Fruit fly (Drosophila melanogaster) whole organism, embryonic: ENCODE results near the gene cort.

ENCODE experiments used
- Bteb2 ChIP-seq: fragments of 200-800 bp; sonication (Bioruptor generic); optimal IDR thresholded peaks from 2 replicates; lab custom pipeline; 2016; ENCODE audit warnings: missing biosample characterization, missing genetic modification characterization
- CG1024 ChIP-seq: fragments of 200-800 bp; sonication (Bioruptor generic); IDR thresholded peaks from 2 replicates; pipeline ENCODE4 v1.3.6; 2022; ENCODE audit warnings: missing biosample characterization, missing genetic modification characterization
- CG10979 ChIP-seq: fragments of 200-800 bp; sonication (Bioruptor generic); optimal IDR thresholded peaks from 2 replicates; lab custom pipeline; 2018; ENCODE audit warnings: missing biosample characterization, mild to moderate bottlenecking, missing genetic modification characterization, moderate library complexity
- CG12236 ChIP-seq: fragments of 200-800 bp; sonication (Bioruptor generic); optimal IDR thresholded peaks from 2 replicates; lab custom pipeline; 2016; ENCODE audit warnings: missing biosample characterization, missing genetic modification characterization
- CG14441 ChIP-seq: fragments of 200-800 bp; sonication (Bioruptor generic); IDR thresholded peaks from 2 replicates; pipeline ENCODE4 v1.3.6; 2022; ENCODE audit warnings: missing biosample characterization, missing genetic modification characterization
- CG15073 ChIP-seq: fragments of 200-800 bp; sonication (Bioruptor generic); optimal IDR thresholded peaks from 2 replicates; lab custom pipeline; 2016; ENCODE audit warnings: missing biosample characterization, missing genetic modification characterization
- CG15269 ChIP-seq: fragments of 200-800 bp; sonication (Bioruptor generic); optimal IDR thresholded peaks from 2 replicates; lab custom pipeline; 2018; ENCODE audit warnings: missing biosample characterization, mild to moderate bottlenecking, missing genetic modification characterization, moderate library complexity
- CG16813 ChIP-seq: fragments of 200-800 bp; sonication (Bioruptor generic); IDR thresholded peaks from 3 replicates; pipeline ENCODE4 v1.3.6; 2022; ENCODE audit warnings: missing biosample characterization, missing genetic modification characterization; ENCODE audit not compliant: partially characterized antibody
- CG18476 ChIP-seq: fragments of 200-800 bp; sonication (Bioruptor generic); optimal IDR thresholded peaks from 2 replicates; lab custom pipeline; 2016; ENCODE audit warnings: missing biosample characterization, mild to moderate bottlenecking, missing genetic modification characterization
- CG2116 ChIP-seq: fragments of 200-800 bp; sonication (Bioruptor generic); optimal IDR thresholded peaks from 3 replicates; lab custom pipeline; 2018; ENCODE audit warnings: missing biosample characterization, mild to moderate bottlenecking, missing genetic modification characterization
- CG2875 ChIP-seq: fragments of 200-800 bp; sonication (Bioruptor generic); optimal IDR thresholded peaks from 2 replicates; lab custom pipeline; 2017; ENCODE audit warnings: missing biosample characterization, mild to moderate bottlenecking, missing genetic modification characterization, missing genetic modification reagents
- CG2889 ChIP-seq: fragments of 200-800 bp; sonication (Bioruptor generic); IDR thresholded peaks from 3 replicates; pipeline ENCODE4 v1.3.6; 2022; ENCODE audit warnings: missing biosample characterization, missing genetic modification characterization
- CG3281 ChIP-seq: fragments of 200-800 bp; sonication (Bioruptor generic); optimal IDR thresholded peaks from 3 replicates; lab custom pipeline; 2017; ENCODE audit warnings: missing biosample characterization, mild to moderate bottlenecking, missing genetic modification characterization
- CG4360 ChIP-seq: fragments of 200-800 bp; sonication (Bioruptor generic); IDR thresholded peaks from 2 replicates; pipeline ENCODE4 v1.3.6; 2022; ENCODE audit warnings: missing biosample characterization, missing genetic modification characterization
- CG4707 ChIP-seq: fragments of 200-800 bp; sonication (Bioruptor generic); optimal IDR thresholded peaks from 2 replicates; lab custom pipeline; 2018; ENCODE audit warnings: missing biosample characterization, mild to moderate bottlenecking, missing genetic modification characterization, moderate library complexity
- CG6689 ChIP-seq: fragments of 200-800 bp; sonication (Bioruptor generic); IDR thresholded peaks from 2 replicates; pipeline ENCODE4 v1.3.6; 2022; ENCODE audit warnings: missing biosample characterization, missing genetic modification characterization
- CG6854 ChIP-seq: fragments of 200-800 bp; sonication (Bioruptor generic); optimal IDR thresholded peaks from 3 replicates; lab custom pipeline; 2017; ENCODE audit warnings: missing biosample characterization, mild to moderate bottlenecking, missing genetic modification characterization
- CG7271 ChIP-seq: fragments of 200-800 bp; sonication (Bioruptor generic); optimal IDR thresholded peaks from 2 replicates; lab custom pipeline; 2018; ENCODE audit warnings: missing biosample characterization, mild to moderate bottlenecking, missing genetic modification characterization, moderate library complexity
- CG7963 ChIP-seq: fragments of 200-800 bp; sonication (Bioruptor generic); IDR thresholded peaks from 3 replicates; pipeline ENCODE4 v1.3.6; 2022; ENCODE audit warnings: missing biosample characterization, missing genetic modification characterization; ENCODE audit not compliant: partially characterized antibody
- CG8089 ChIP-seq: fragments of 200-800 bp; sonication (Bioruptor generic); optimal IDR thresholded peaks from 3 replicates; lab custom pipeline; 2016; ENCODE audit warnings: missing biosample characterization, missing genetic modification characterization
- CG8290 ChIP-seq, 3 experiments: fragments of 200-800 bp; sonication (Bioruptor generic); optimal IDR thresholded peaks; 2 replicates each; lab custom pipeline; 2016 to 2019; ENCODE audit warnings: missing biosample characterization in 3 of 3, missing genetic modification characterization in 3 of 3, mild to moderate bottlenecking in 2 of 3, moderate library complexity in 1 of 3
- CG9437 ChIP-seq: fragments of 200-800 bp; sonication (Bioruptor generic); optimal IDR thresholded peaks from 2 replicates; lab custom pipeline; 2018; ENCODE audit warnings: missing biosample characterization, mild to moderate bottlenecking, missing genetic modification characterization
- CG9727 ChIP-seq: fragments of 200-800 bp; sonication (Bioruptor generic); optimal IDR thresholded peaks from 3 replicates; lab custom pipeline; 2017; ENCODE audit warnings: missing biosample characterization, mild to moderate bottlenecking, missing genetic modification characterization
- Chrac-16 ChIP-seq: fragments of 200-800 bp; sonication (Bioruptor generic); optimal IDR thresholded peaks from 3 replicates; lab custom pipeline; 2016; ENCODE audit warnings: missing biosample characterization, missing genetic modification characterization
- D19A ChIP-seq: fragments of 200-800 bp; optimal IDR thresholded peaks from 3 replicates; lab custom pipeline; 2019; ENCODE audit warnings: missing biosample characterization, mild to moderate bottlenecking, missing genetic modification characterization, moderate library complexity
- Dip2 ChIP-seq: fragments of 200-800 bp; sonication (Bioruptor generic); IDR thresholded peaks from 2 replicates; pipeline ENCODE4 v1.3.6; 2022; ENCODE audit warnings: missing biosample characterization, missing genetic modification characterization
- Doc2 ChIP-seq: fragments of 200-800 bp; sonication (Bioruptor generic); IDR thresholded peaks from 2 replicates; pipeline ENCODE4 v1.3.6; 2022; ENCODE audit warnings: missing biosample characterization, missing genetic modification characterization
- E2f2 ChIP-seq: fragments of 200-800 bp; sonication (Bioruptor generic); IDR thresholded peaks from 2 replicates; pipeline ENCODE4 v1.3.6; 2022; ENCODE audit warnings: missing biosample characterization, missing genetic modification characterization
- Gsc ChIP-seq: fragments of 200-800 bp; sonication (Bioruptor generic); IDR thresholded peaks from 2 replicates; pipeline ENCODE4 v1.3.6; 2022; ENCODE audit warnings: missing biosample characterization, missing genetic modification characterization
- Hr39 ChIP-seq: fragments of >200 bp; optimal IDR thresholded peaks from 2 replicates; lab custom pipeline; 2017
- Lim3 ChIP-seq: fragments of 200-800 bp; sonication (Bioruptor generic); IDR thresholded peaks from 2 replicates; pipeline ENCODE4 v1.3.6; 2022; ENCODE audit warnings: missing biosample characterization, missing genetic modification characterization
- NC2α ChIP-seq: fragments of 200-800 bp; sonication (Bioruptor generic); optimal IDR thresholded peaks from 2 replicates; lab custom pipeline; 2016; ENCODE audit warnings: missing biosample characterization, missing genetic modification characterization
- PHDP ChIP-seq: fragments of 200-800 bp; sonication (Bioruptor generic); optimal IDR thresholded peaks from 3 replicates; lab custom pipeline; 2018; ENCODE audit warnings: missing biosample characterization, mild to moderate bottlenecking, missing genetic modification characterization, moderate library complexity
- az2 ChIP-seq: fragments of 200-800 bp; sonication (Bioruptor generic); optimal IDR thresholded peaks from 3 replicates; lab custom pipeline; 2016; ENCODE audit warnings: missing biosample characterization, missing genetic modification characterization
- chm ChIP-seq: fragments of 200-800 bp; sonication (Bioruptor generic); IDR thresholded peaks from 2 replicates; pipeline ENCODE4 v1.3.6; 2022; ENCODE audit warnings: missing biosample characterization, missing genetic modification characterization
- ci ChIP-seq: fragments of 200-800 bp; sonication (Bioruptor generic); IDR thresholded peaks from 3 replicates; pipeline ENCODE4 v1.3.6; 2022; ENCODE audit warnings: missing biosample characterization, missing genetic modification characterization
- dati ChIP-seq: fragments of 200-800 bp; sonication (Bioruptor generic); IDR thresholded peaks from 2 replicates; pipeline ENCODE4 v1.3.6; 2022; ENCODE audit warnings: missing biosample characterization, missing genetic modification characterization
- dmrt11E ChIP-seq: fragments of 200-800 bp; sonication (Bioruptor generic); optimal IDR thresholded peaks from 3 replicates; lab custom pipeline; 2018; ENCODE audit warnings: missing biosample characterization, mild to moderate bottlenecking, missing genetic modification characterization, moderate library complexity
- dmrt99B ChIP-seq: fragments of 200-800 bp; sonication (Bioruptor generic); optimal IDR thresholded peaks from 2 replicates; lab custom pipeline; 2018; ENCODE audit warnings: missing biosample characterization, mild to moderate bottlenecking, missing genetic modification characterization, moderate library complexity
- dysf ChIP-seq: fragments of 200-800 bp; sonication (Bioruptor generic); IDR thresholded peaks from 3 replicates; pipeline ENCODE4 v1.3.6; 2022; ENCODE audit warnings: missing biosample characterization, missing genetic modification characterization
- fd64A ChIP-seq: fragments of 200-800 bp; sonication (Bioruptor generic); optimal IDR thresholded peaks from 3 replicates; lab custom pipeline; 2018; ENCODE audit warnings: missing biosample characterization, mild to moderate bottlenecking, missing genetic modification characterization
- grau ChIP-seq: fragments of 200-800 bp; optimal IDR thresholded peaks from 3 replicates; lab custom pipeline; 2019; ENCODE audit warnings: missing biosample characterization, mild to moderate bottlenecking, missing genetic modification characterization, moderate library complexity
- inv ChIP-seq: fragments of 200-800 bp; sonication (Bioruptor generic); IDR thresholded peaks from 2 replicates; pipeline ENCODE4 v1.3.6; 2022; ENCODE audit warnings: missing biosample characterization, missing genetic modification characterization; ENCODE audit not compliant: partially characterized antibody
- jing ChIP-seq: fragments of 200-800 bp; sonication (Bioruptor generic); optimal IDR thresholded peaks from 2 replicates; lab custom pipeline; 2018; ENCODE audit warnings: missing biosample characterization, mild to moderate bottlenecking, missing genetic modification characterization
- lmd ChIP-seq: fragments of 200-800 bp; sonication (Bioruptor generic); IDR thresholded peaks from 2 replicates; pipeline ENCODE4 v1.3.6; 2022; ENCODE audit warnings: missing biosample characterization, missing genetic modification characterization
- nerfin-1 ChIP-seq: fragments of 200-800 bp; sonication (Bioruptor generic); optimal IDR thresholded peaks from 3 replicates; lab custom pipeline; 2019; ENCODE audit warnings: missing biosample characterization, mild to moderate bottlenecking, missing genetic modification characterization, moderate library complexity
- nmo ChIP-seq: fragments of 200-800 bp; sonication (Bioruptor generic); optimal IDR thresholded peaks from 2 replicates; lab custom pipeline; 2018; ENCODE audit warnings: missing biosample characterization, mild to moderate bottlenecking, missing genetic modification characterization, moderate library complexity
- pho ChIP-seq: fragments of 200-800 bp; sonication (Bioruptor generic); optimal IDR thresholded peaks from 2 replicates; lab custom pipeline; 2016; ENCODE audit warnings: missing biosample characterization, missing genetic modification characterization
- sisA ChIP-seq: fragments of 200-800 bp; sonication (Bioruptor generic); IDR thresholded peaks from 2 replicates; pipeline ENCODE4 v1.3.6; 2022; ENCODE audit warnings: missing biosample characterization, missing genetic modification characterization
- ssp ChIP-seq: fragments of 200-800 bp; sonication (Bioruptor generic); IDR thresholded peaks from 2 replicates; pipeline ENCODE4 v1.3.6; 2022; ENCODE audit warnings: missing biosample characterization, missing genetic modification characterization
- vnd ChIP-seq: fragments of 200-800 bp; sonication (Bioruptor generic); IDR thresholded peaks from 3 replicates; pipeline ENCODE4 v1.3.6; 2022; ENCODE audit warnings: missing biosample characterization, missing genetic modification characterization; ENCODE audit not compliant: partially characterized antibody

cort gene

dm6 chr2L:6693794-6694254 lies 17.4 kb upstream of the cort start (continued):
- TF ChIP-seq CG3281 (GFP tag; lab: Kevin White, UChicago) (peak; percentile 33), grau (peak; percentile 64), CG14441 (GFP tag; lab: Robert Waterston, UW) (no peak), D19A (tag; lab: Kevin White, UChicago) (peak; percentile 72), inv (GFP tag; lab: Robert Waterston, UW) (no peak), nerfin-1 (tag; lab: Kevin White, UChicago) (peak; percentile 54), dmrt11E (tag; lab: Kevin White, UChicago) (peak; percentile 54), Hr39 (lab: Kevin White, UChicago) (no peak), CG7963 (GFP tag; lab: Robert Waterston, UW) (no peak), sisA (GFP tag; lab: Robert Waterston, UW) (0 out of 2 replicates have a peak, but pooled peaks have one; percentile 21), CG18476 (no peak), CG9727 (GFP tag; lab: Kevin White, UChicago) (peak; percentile 64), PHDP (tag; lab: Kevin White, UChicago) (peak; percentile 50), CG2889 (no peak), CG9437 (peak; percentile 59), CG4360 (GFP tag; lab: Robert Waterston, UW) (no peak), CG10979 (peak; percentile 83), pho (GFP tag; lab: Kevin White, UChicago) (no peak), CG7271 (tag; lab: Kevin White, UChicago) (no peak), Chrac-16 (GFP tag; lab: Kevin White, UChicago) (no peak), ssp (no peak), CG8089 (GFP tag; lab: Kevin White, UChicago) (peak; percentile 10), CG1024 (GFP tag; lab: Robert Waterston, UW) (no peak), CG6689 (GFP tag; lab: Robert Waterston, UW) (peak; percentile 45), az2 (GFP tag; lab: Kevin White, UChicago) (peak; percentile 37), CG16813 (GFP tag; lab: Robert Waterston, UW) (no peak), fd64A (peak; percentile 14), Gsc (GFP tag; lab: Robert Waterston, UW) (no peak), dysf (GFP tag; lab: Robert Waterston, UW) (0 out of 3 replicates have a peak, but pooled peaks have one; percentile 39), Bteb2 (GFP tag; lab: Kevin White, UChicago) (peak; percentile 8), lmd (GFP tag; lab: Robert Waterston, UW) (peak; percentile 20; the same call in 1 of the 2 replicates), vnd (GFP tag; lab: Robert Waterston, UW) (no peak), Lim3 (GFP tag; lab: Robert Waterston, UW) (no peak), CG8290 (GFP tag; optimal IDR thresholded peaks at IDR 0.05; lab: Kevin White, UChicago) (peak; percentile 25), CG8290 (tag; optimal IDR thresholded peaks at IDR 0.05; lab: Kevin White, UChicago) (no peak), CG15073 (GFP tag; lab: Kevin White, UChicago) (no peak), CG12236 (GFP tag; lab: Kevin White, UChicago) (no peak), CG4707 (GFP tag; lab: Kevin White, UChicago) (no peak), CG6854 (GFP tag; lab: Kevin White, UChicago) (peak; percentile 36), CG2116 (GFP tag; lab: Kevin White, UChicago) (peak; percentile 3), jing (GFP tag; lab: Kevin White, UChicago) (no peak), dati (no peak), E2f2 (no peak; the same call in 1 of the 2 replicates), Dip2 (GFP tag; lab: Robert Waterston, UW) (no peak), NC2α (GFP tag; lab: Kevin White, UChicago) (no peak), chm (no peak), CG2875 (GFP tag; lab: Kevin White, UChicago) (peak; percentile 50), ci (GFP tag; lab: Robert Waterston, UW) (0 out of 3 replicates have a peak, but pooled peaks have one; percentile 35), CG15269 (tag; lab: Kevin White, UChicago) (peak; percentile 54), Doc2 (GFP tag; lab: Robert Waterston, UW) (no peak), dmrt99B (tag; lab: Kevin White, UChicago) (peak; percentile 75), nmo (peak; percentile 76)
